Worm (Caenorhabditis elegans) whole organism, L1 larva: ENCODE results near the gene lsm-5.

ENCODE experiments used
- C04F5.9 ChIP-seq: sonication (generic microtip); optimal IDR thresholded peaks from 2 replicates; lab custom pipeline; 2016; ENCODE audit warnings: missing genetic modification characterization, missing compliant biosample characterization
- C16A3.4 ChIP-seq: fragments of 150-350 bp; optimal IDR thresholded peaks from 2 replicates; lab custom pipeline; 2014; ENCODE audit warnings: missing biosample characterization, missing genetic modification characterization
- F16B12.6 ChIP-seq: fragments of 150-350 bp; optimal IDR thresholded peaks from 2 replicates; lab custom pipeline; 2014; ENCODE audit warnings: missing biosample characterization, missing genetic modification characterization
- aha-1 ChIP-seq: fragments of 150-350 bp; optimal IDR thresholded peaks from 2 replicates; lab custom pipeline; 2014; ENCODE audit warnings: missing biosample characterization, missing genetic modification characterization
- ama-1 ChIP-seq: fragments of 150-350 bp; optimal IDR thresholded peaks from 2 replicates; lab custom pipeline; 2014
- ceh-8 ChIP-seq: fragments of 200-800 bp; sonication (Bioruptor generic); optimal IDR thresholded peaks from 2 replicates; lab custom pipeline; 2018; ENCODE audit warnings: mild to moderate bottlenecking, missing genetic modification characterization, moderate library complexity, missing compliant biosample characterization
- ceh-88 ChIP-seq: fragments of 200-800 bp; sonication (Bioruptor generic); IDR thresholded peaks from 2 replicates; pipeline ENCODE4 v1.3.6; 2022; ENCODE audit warnings: missing genetic modification characterization, missing compliant biosample characterization
- ces-1 ChIP-seq: fragments of 150-350 bp; optimal IDR thresholded peaks from 2 replicates; lab custom pipeline; 2014; ENCODE audit warnings: missing biosample characterization, missing genetic modification reagents, missing genetic modification characterization
- efl-1 ChIP-seq, 4 experiments: fragments of 150-350 bp; optimal IDR thresholded peaks in 3 of 4; peaks in 1 of 4; 1 replicate in 1 of 4; 2 replicates in 3 of 4; lab custom pipeline; 2014; ENCODE audit warnings: missing biosample characterization in 2 of 4, missing genetic modification characterization in 2 of 4, missing genetic modification reagents in 2 of 4
- egl-13 ChIP-seq: sonication (generic microtip); optimal IDR thresholded peaks from 2 replicates; lab custom pipeline; 2016; ENCODE audit warnings: missing genotype, missing genetic modification reagents, missing genetic modification characterization, missing compliant biosample characterization
- fkh-10 ChIP-seq: sonication (generic microtip); optimal IDR thresholded peaks from 2 replicates; lab custom pipeline; 2017; ENCODE audit warnings: missing biosample characterization, missing genetic modification reagents, missing genetic modification characterization
- fos-1 ChIP-seq: fragments of 150-350 bp; optimal IDR thresholded peaks from 2 replicates; lab custom pipeline; 2014; ENCODE audit warnings: missing biosample characterization, missing genetic modification characterization
- grh-1 ChIP-seq: fragments of 200-800 bp; sonication (Bioruptor generic); IDR thresholded peaks from 2 replicates; pipeline ENCODE4 v1.3.6; 2022; ENCODE audit warnings: missing genetic modification reagents, missing genetic modification characterization, missing compliant biosample characterization
- isw-1 ChIP-seq: fragments of 200-800 bp; sonication (Bioruptor generic); IDR thresholded peaks from 2 replicates; pipeline ENCODE4 v1.3.6; 2022; ENCODE audit warnings: missing genetic modification characterization, missing compliant biosample characterization
- lin-13 ChIP-seq: fragments of 150-350 bp; optimal IDR thresholded peaks from 2 replicates; lab custom pipeline; 2014; ENCODE audit warnings: missing biosample characterization, missing genetic modification reagents, missing genetic modification characterization
- lin-15B ChIP-seq: fragments of 150-350 bp; sonication (generic microtip); optimal IDR thresholded peaks from 3 replicates; lab custom pipeline; 2014; ENCODE audit warnings: missing biosample characterization, missing genetic modification characterization
- mab-9 ChIP-seq: fragments of 200-800 bp; sonication (Bioruptor generic); IDR thresholded peaks from 2 replicates; pipeline ENCODE4 v1.3.6; 2022; ENCODE audit warnings: missing genetic modification reagents, missing genetic modification characterization, missing compliant biosample characterization
- mdl-1 ChIP-seq, 2 experiments: fragments of 150-350 bp; optimal IDR thresholded peaks; 2 replicates each; lab custom pipeline; 2014 to 2017; ENCODE audit warnings: missing biosample characterization in 2 of 2, missing genetic modification characterization in 2 of 2, inconsistent platforms in 1 of 2
- mef-2 ChIP-seq: fragments of 150-350 bp; optimal IDR thresholded peaks from 2 replicates; lab custom pipeline; 2014; ENCODE audit warnings: missing biosample characterization, missing genetic modification characterization
- mep-1 ChIP-seq: fragments of 150-350 bp; optimal IDR thresholded peaks from 2 replicates; lab custom pipeline; 2014; ENCODE audit warnings: missing biosample characterization, missing genetic modification characterization
- nhr-11 ChIP-seq: fragments of 150-350 bp; optimal IDR thresholded peaks from 2 replicates; lab custom pipeline; 2014; ENCODE audit warnings: missing biosample characterization, missing genetic modification characterization
- nhr-12 ChIP-seq: sonication (generic microtip); optimal IDR thresholded peaks from 2 replicates; lab custom pipeline; 2017; ENCODE audit warnings: missing biosample characterization, missing genetic modification characterization
- nhr-20 ChIP-seq: sonication (generic microtip); optimal IDR thresholded peaks from 2 replicates; lab custom pipeline; 2016; ENCODE audit warnings: mild to moderate bottlenecking, missing genetic modification characterization, missing compliant biosample characterization
- nhr-237 ChIP-seq: fragments of 150-350 bp; optimal IDR thresholded peaks from 2 replicates; lab custom pipeline; 2014; ENCODE audit warnings: missing biosample characterization, missing genetic modification characterization
- nhr-28 ChIP-seq: fragments of 150-350 bp; optimal IDR thresholded peaks from 2 replicates; lab custom pipeline; 2014; ENCODE audit warnings: missing biosample characterization, missing genetic modification characterization
- nhr-47 ChIP-seq: sonication (generic microtip); optimal IDR thresholded peaks from 2 replicates; lab custom pipeline; 2016; ENCODE audit warnings: mild to moderate bottlenecking, missing genetic modification characterization, moderate library complexity, missing compliant biosample characterization
- nhr-71 ChIP-seq: sonication (generic microtip); optimal IDR thresholded peaks from 2 replicates; lab custom pipeline; 2016; ENCODE audit warnings: mild to moderate bottlenecking, missing genetic modification characterization, moderate library complexity, missing compliant biosample characterization
- nhr-76 ChIP-seq: sonication (generic microtip); optimal IDR thresholded peaks from 2 replicates; lab custom pipeline; 2017; ENCODE audit warnings: missing biosample characterization, missing genetic modification characterization
- nhr-77 ChIP-seq: fragments of 150-350 bp; optimal IDR thresholded peaks from 2 replicates; lab custom pipeline; 2014; ENCODE audit warnings: missing biosample characterization, missing genetic modification characterization
- pqm-1 ChIP-seq: sonication (generic microtip); optimal IDR thresholded peaks from 3 replicates; lab custom pipeline; 2017; ENCODE audit warnings: missing biosample characterization, missing genetic modification characterization
- rnt-1 ChIP-seq: sonication (generic microtip); optimal IDR thresholded peaks from 2 replicates; lab custom pipeline; 2016; ENCODE audit warnings: mild to moderate bottlenecking, missing genetic modification characterization, moderate library complexity, missing compliant biosample characterization
- snpc-4 ChIP-seq: fragments of 150-350 bp; optimal IDR thresholded peaks from 2 replicates; lab custom pipeline; 2014; ENCODE audit warnings: missing biosample characterization, missing genetic modification characterization
- snu-23 ChIP-seq: sonication (generic microtip); optimal IDR thresholded peaks from 2 replicates; lab custom pipeline; 2016; ENCODE audit warnings: missing genetic modification characterization, missing compliant biosample characterization
- sox-4 ChIP-seq: sonication (generic microtip); optimal IDR thresholded peaks from 2 replicates; lab custom pipeline; 2016; ENCODE audit warnings: missing genetic modification characterization, missing compliant biosample characterization
- unc-130 ChIP-seq: fragments of 150-350 bp; optimal IDR thresholded peaks from 2 replicates; lab custom pipeline; 2017; ENCODE audit warnings: missing biosample characterization, missing genetic modification characterization, inconsistent platforms
- unc-30 ChIP-seq: sonication (generic microtip); optimal IDR thresholded peaks from 2 replicates; lab custom pipeline; 2017; ENCODE audit warnings: missing biosample characterization, missing genetic modification characterization
- unc-62 ChIP-seq: fragments of 150-350 bp; optimal IDR thresholded peaks from 2 replicates; lab custom pipeline; 2014; ENCODE audit warnings: missing biosample characterization, missing genetic modification reagents, missing genetic modification characterization
- unc-98 ChIP-seq: fragments of 200-800 bp; sonication (Bioruptor generic); IDR thresholded peaks from 2 replicates; pipeline ENCODE4 v1.3.6; 2022; ENCODE audit warnings: missing genetic modification characterization, missing compliant biosample characterization
- vab-15 ChIP-seq: sonication (generic microtip); optimal IDR thresholded peaks from 2 replicates; lab custom pipeline; 2017; ENCODE audit warnings: missing genotype, mild to moderate bottlenecking, missing genetic modification characterization, missing compliant biosample characterization
- zag-1 ChIP-seq: fragments of 150-350 bp; optimal IDR thresholded peaks from 2 replicates; lab custom pipeline; 2014; ENCODE audit warnings: missing biosample characterization, missing genetic modification characterization
- zip-4 ChIP-seq: fragments of 200-800 bp; sonication (Bioruptor generic); optimal IDR thresholded peaks from 2 replicates; lab custom pipeline; 2018; ENCODE audit warnings: mild to moderate bottlenecking, missing genetic modification characterization, moderate library complexity, missing compliant biosample characterization
- ztf-4 ChIP-seq: fragments of 150-350 bp; optimal IDR thresholded peaks from 2 replicates; lab custom pipeline; 2014; ENCODE audit warnings: missing biosample characterization, missing genetic modification characterization

lsm-5 gene

DNA sequence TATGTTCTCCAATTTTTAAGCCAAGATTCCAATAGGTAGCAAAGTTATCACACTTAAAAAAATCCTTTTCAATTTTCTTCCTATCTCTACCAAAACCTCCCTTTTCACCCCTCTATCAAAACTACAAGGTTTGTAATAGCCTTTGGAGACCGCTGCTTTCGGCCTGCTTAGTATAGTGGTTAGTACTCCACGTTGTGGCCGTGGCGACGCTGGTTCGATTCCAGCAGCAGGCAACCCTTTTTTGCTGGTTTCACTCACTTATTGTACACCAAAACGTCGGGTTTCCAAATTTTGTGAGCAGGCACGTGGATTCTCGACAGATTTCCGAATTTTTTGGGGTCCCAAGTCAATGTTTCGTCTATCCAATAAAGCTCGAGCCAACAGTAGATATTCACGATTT lies 16.3 kb upstream of the lsm-5 start (continued):
- TF ChIP-seq mdl-1 (tag; optimal IDR thresholded peaks at IDR 0.05; lab: Kevin White, UChicago): peak in 1 of 2 experiments; percentile 12
- no peak for TF ChIP-seq ztf-4 (tag; lab: Kevin White, UChicago)
- no peak for TF ChIP-seq aha-1 (tag; lab: Kevin White, UChicago)
- no peak for TF ChIP-seq grh-1 (GFP tag; lab: Robert Waterston, UW)
- peak in 1 of 2 experiments; percentile 30 for TF ChIP-seq efl-1 (optimal IDR thresholded peaks at IDR 0.05; lab: Kevin White, UChicago)
- peak; percentile 18 to 92 for TF ChIP-seq efl-1 (GFP tag; optimal IDR thresholded peaks at IDR 0.05 in 1 of 2; lab: Kevin White, UChicago)
- TF ChIP-seq sox-4 (tag; lab: Kevin White, UChicago): no peak
- TF ChIP-seq nhr-47 (tag; lab: Kevin White, UChicago): peak; percentile 44
- no peak for TF ChIP-seq egl-13 (tag; lab: Kevin White, UChicago)
- peak; percentile 24 for TF ChIP-seq mep-1 (tag; lab: Kevin White, UChicago)
- TF ChIP-seq isw-1: no peak
- TF ChIP-seq nhr-76 (tag; lab: Kevin White, UChicago): no peak
- TF ChIP-seq pqm-1 (tag; lab: Kevin White, UChicago): no peak
- no peak for TF ChIP-seq vab-15 (tag; lab: Kevin White, UChicago)
- TF ChIP-seq zip-4: no peak
- TF ChIP-seq unc-130 (tag; lab: Kevin White, UChicago): no peak
- no peak for TF ChIP-seq nhr-77 (tag; lab: Kevin White, UChicago)
- TF ChIP-seq ceh-88 (GFP tag; lab: Robert Waterston, UW): no peak
- TF ChIP-seq nhr-20 (tag; lab: Kevin White, UChicago): peak; percentile 30
- TF ChIP-seq fkh-10 (GFP tag; lab: Kevin White, UChicago): no peak
- TF ChIP-seq nhr-12 (tag; lab: Kevin White, UChicago): no peak
- TF ChIP-seq unc-30: no peak
- no peak for TF ChIP-seq zag-1
- no peak for TF ChIP-seq unc-62 (GFP tag; lab: Kevin White, UChicago)
- peak; percentile 24 for TF ChIP-seq nhr-71
- no peak for TF ChIP-seq nhr-11 (tag; lab: Kevin White, UChicago)
- no peak for TF ChIP-seq lin-13 (GFP tag; lab: Kevin White, UChicago)
- no peak for TF ChIP-seq ceh-8 (GFP tag; lab: Kevin White, UChicago)
- TF ChIP-seq unc-98 (GFP tag; lab: Robert Waterston, UW): no peak
- peak; percentile 12 for TF ChIP-seq rnt-1 (tag; lab: Kevin White, UChicago)
- TF ChIP-seq ces-1 (GFP tag; lab: Kevin White, UChicago): no peak
- TF ChIP-seq lin-15B (tag; lab: Kevin White, UChicago): no peak
- TF ChIP-seq fos-1 (tag; lab: Kevin White, UChicago): no peak
- no peak for TF ChIP-seq ama-1
- TF ChIP-seq mef-2 (tag; lab: Kevin White, UChicago): no peak
- TF ChIP-seq C16A3.4 (tag; lab: Kevin White, UChicago): peak; percentile 37
- TF ChIP-seq snu-23 (GFP tag; lab: Kevin White, UChicago): peak; percentile 55

DNA sequence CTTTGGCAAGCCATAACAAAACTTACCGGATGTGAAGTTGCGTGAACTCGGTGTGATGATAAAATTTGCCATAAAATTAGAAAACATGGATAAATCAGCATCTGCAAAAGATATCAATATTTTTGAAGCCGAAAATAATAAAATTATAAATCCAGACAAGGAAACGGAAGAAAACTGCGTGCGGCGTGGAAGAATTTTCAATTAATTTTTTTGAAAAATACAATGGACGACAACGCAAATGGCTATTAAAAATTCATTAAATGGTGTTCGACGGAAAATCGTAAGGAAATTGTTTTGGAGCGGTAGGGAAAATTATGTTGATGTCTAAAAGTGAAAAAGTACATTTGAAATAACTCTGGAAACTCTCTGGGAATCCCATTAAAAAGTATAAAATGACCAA lies 11.1 kb upstream of the lsm-5 start, which contains the start of gene acr-18:
Gene acr-18 (minus strand): TSS at position 101 of the 400 bp plus-strand sequence.
- no peak for TF ChIP-seq F16B12.6
- no peak for TF ChIP-seq nhr-28
- no peak for TF ChIP-seq ceh-88 (GFP tag; lab: Robert Waterston, UW)
- TF ChIP-seq efl-1 (optimal IDR thresholded peaks at IDR 0.05; lab: Kevin White, UChicago): no peak
- TF ChIP-seq efl-1 (GFP tag; optimal IDR thresholded peaks at IDR 0.05 in 1 of 2; lab: Kevin White, UChicago): peak in 1 of 2 experiments; percentile 33
- no peak for TF ChIP-seq zag-1
- no peak for TF ChIP-seq nhr-237
- no peak for TF ChIP-seq C04F5.9 (tag; lab: Kevin White, UChicago)
- TF ChIP-seq mab-9: no peak
- TF ChIP-seq ama-1: no peak

DNA sequence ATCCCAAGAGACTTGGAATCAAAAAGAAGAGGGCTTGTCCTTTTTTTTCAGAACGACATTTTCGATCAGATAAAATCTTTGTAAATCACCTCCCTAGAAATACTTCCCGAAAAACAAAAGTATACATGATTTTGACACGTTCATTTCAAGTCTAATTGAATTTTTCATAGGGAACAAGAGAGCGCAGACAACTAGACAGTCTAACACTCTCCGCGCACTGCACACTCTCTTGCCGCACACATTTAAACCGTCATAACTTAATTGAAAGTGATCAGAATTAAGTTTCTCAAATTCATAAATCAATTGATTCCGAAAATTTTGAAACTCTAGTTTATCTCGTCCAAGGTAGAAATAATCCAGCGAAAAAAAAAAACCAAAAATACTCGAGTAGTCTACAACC lies 10.5 kb upstream of the lsm-5 start:
- no peak for TF ChIP-seq efl-1 (optimal IDR thresholded peaks at IDR 0.05; lab: Kevin White, UChicago)
- peak in 1 of 2 experiments; percentile 51 for TF ChIP-seq efl-1 (GFP tag; optimal IDR thresholded peaks at IDR 0.05 in 1 of 2; lab: Kevin White, UChicago)
- TF ChIP-seq snpc-4: no peak
